Fruit fly (Drosophila melanogaster): ENCODE data around the gene mRpL28.

- TF ChIP-seq br (GFP tag; optimal IDR thresholded peaks at IDR 0.05) (no peak), pan (optimal IDR thresholded peaks at IDR 0.05) (no peak), psq (GFP tag; optimal IDR thresholded peaks at IDR 0.05) (no peak), sv (GFP tag; optimal IDR thresholded peaks at IDR 0.05) (no peak), rgr (GFP tag; optimal IDR thresholded peaks at IDR 0.05) (no peak), tai (GFP tag; optimal IDR thresholded peaks at IDR 0.05) (no peak), OdsH (GFP tag; optimal IDR thresholded peaks at IDR 0.05) (no peak), HLH106 (tag; optimal IDR thresholded peaks at IDR 0.05) (no peak), lola (GFP tag; optimal IDR thresholded peaks at IDR 0.05) (no peak)
Measured at dm6 chr2L:4965923-4966322, 7.9 kb upstream of the mRpL28 start.
